Fruit fly (Drosophila melanogaster) whole organism, prepupa: ENCODE measurements around the gene Pi4KIIIalpha.

Source experiments
- Blimp-1 ChIP-seq: fragments of 200-800 bp; sonication (Bioruptor generic); optimal IDR thresholded peaks from 3 replicates; lab custom pipeline; 2017; ENCODE audit warnings: missing biosample characterization, missing genetic modification characterization, mild to moderate bottlenecking, moderate library complexity, missing genetic modification reagents
- CG10631 ChIP-seq: fragments of 200-800 bp; sonication (Bioruptor generic); optimal IDR thresholded peaks from 2 replicates; lab custom pipeline; 2016; ENCODE audit warnings: missing biosample characterization, missing genetic modification characterization
- CG10669 ChIP-seq: fragments of 200-800 bp; sonication (Bioruptor generic); optimal IDR thresholded peaks from 3 replicates; lab custom pipeline; 2018; ENCODE audit warnings: missing biosample characterization, mild to moderate bottlenecking, missing genetic modification characterization, moderate library complexity
- CG11294 ChIP-seq: fragments of 200-800 bp; sonication (Bioruptor generic); IDR thresholded peaks from 2 replicates; pipeline ENCODE4 v1.3.6; 2022; ENCODE audit warnings: missing biosample characterization, missing genetic modification characterization
- CG11762 ChIP-seq: fragments of 200-800 bp; sonication (Bioruptor generic); optimal IDR thresholded peaks from 3 replicates; lab custom pipeline; 2016; ENCODE audit warnings: missing biosample characterization, missing genetic modification characterization; ENCODE audit not compliant: insufficient read depth
- CG11902 ChIP-seq: fragments of 200-800 bp; sonication (Bioruptor generic); optimal IDR thresholded peaks from 3 replicates; lab custom pipeline; 2016; ENCODE audit warnings: missing biosample characterization, missing genetic modification characterization
- CG15336 ChIP-seq: fragments of 200-800 bp; sonication (Bioruptor generic); IDR thresholded peaks from 2 replicates; pipeline ENCODE4 v1.3.6; 2022; ENCODE audit warnings: missing biosample characterization, missing genetic modification characterization
- CG1621 ChIP-seq: fragments of 200-800 bp; sonication (Bioruptor generic); optimal IDR thresholded peaks from 3 replicates; lab custom pipeline; 2018; ENCODE audit warnings: missing biosample characterization, mild to moderate bottlenecking, missing genetic modification characterization
- CG16779 ChIP-seq: fragments of 200-800 bp; sonication (Bioruptor generic); optimal IDR thresholded peaks from 3 replicates; lab custom pipeline; 2017; ENCODE audit warnings: missing biosample characterization, mild to moderate bottlenecking, missing genetic modification characterization
- CG3032 ChIP-seq: fragments of 200-800 bp; optimal IDR thresholded peaks from 2 replicates; lab custom pipeline; 2019; ENCODE audit warnings: missing biosample characterization, mild to moderate bottlenecking, missing genetic modification characterization, moderate library complexity
- CG32006 ChIP-seq: fragments of 200-800 bp; sonication (Bioruptor generic); optimal IDR thresholded peaks from 3 replicates; lab custom pipeline; 2017; ENCODE audit warnings: missing biosample characterization, mild to moderate bottlenecking, missing genetic modification characterization
- CG34406 ChIP-seq: fragments of 200-800 bp; sonication (Bioruptor generic); optimal IDR thresholded peaks from 3 replicates; lab custom pipeline; 2016; ENCODE audit warnings: missing biosample characterization, missing genetic modification characterization
- CG3919 ChIP-seq: fragments of 200-800 bp; sonication (Bioruptor generic); optimal IDR thresholded peaks from 3 replicates; lab custom pipeline; 2016; ENCODE audit warnings: missing biosample characterization, missing genetic modification characterization
- CG4318 ChIP-seq: fragments of 200-800 bp; sonication (Bioruptor generic); optimal IDR thresholded peaks from 3 replicates; lab custom pipeline; 2017; ENCODE audit warnings: missing biosample characterization, mild to moderate bottlenecking, missing genetic modification characterization
- CG6163 ChIP-seq: fragments of 200-800 bp; sonication (Bioruptor generic); IDR thresholded peaks from 3 replicates; pipeline ENCODE4 v1.3.6; 2022; ENCODE audit warnings: missing biosample characterization, missing genetic modification characterization
- CG6792 ChIP-seq: fragments of 200-800 bp; sonication (Bioruptor generic); optimal IDR thresholded peaks from 3 replicates; lab custom pipeline; 2016; ENCODE audit warnings: missing biosample characterization, missing genetic modification characterization
- CG6808 ChIP-seq: fragments of 200-800 bp; sonication (Bioruptor generic); optimal IDR thresholded peaks from 3 replicates; lab custom pipeline; 2017; ENCODE audit warnings: missing biosample characterization, missing genetic modification characterization, mild to moderate bottlenecking, moderate library complexity, missing genetic modification reagents
- CG8119 ChIP-seq: fragments of 200-800 bp; sonication (Bioruptor generic); IDR thresholded peaks from 3 replicates; pipeline ENCODE4 v1.3.6; 2022; ENCODE audit warnings: missing biosample characterization, missing genetic modification characterization
- CG8319 ChIP-seq: fragments of 200-800 bp; sonication (Bioruptor generic); optimal IDR thresholded peaks from 3 replicates; lab custom pipeline; 2016; ENCODE audit warnings: missing biosample characterization, missing genetic modification characterization
- CG9139 ChIP-seq: fragments of 200-800 bp; sonication (Bioruptor generic); optimal IDR thresholded peaks from 3 replicates; lab custom pipeline; 2017; ENCODE audit warnings: missing biosample characterization, mild to moderate bottlenecking, missing genetic modification characterization
- Eip75B ChIP-seq: fragments of 200-800 bp; sonication (Bioruptor generic); optimal IDR thresholded peaks from 3 replicates; lab custom pipeline; 2016; ENCODE audit warnings: missing biosample characterization, missing genetic modification characterization
- Eip78C ChIP-seq: fragments of 200-800 bp; sonication (Bioruptor generic); peaks from one replicate; lab custom pipeline; 2016; ENCODE audit warnings: missing biosample characterization, missing genetic modification characterization
- Eip93F ChIP-seq: fragments of 200-800 bp; sonication (Bioruptor generic); optimal IDR thresholded peaks from 2 replicates; lab custom pipeline; 2016; ENCODE audit warnings: missing biosample characterization, mild to moderate bottlenecking, missing genetic modification characterization
- Hr38 ChIP-seq: sonication (Bioruptor generic); optimal IDR thresholded peaks from 2 replicates; lab custom pipeline; 2016; ENCODE audit warnings: missing biosample characterization, missing genetic modification characterization
- Hr39 ChIP-seq: fragments of 200-800 bp; sonication (Bioruptor generic); optimal IDR thresholded peaks from 2 replicates; lab custom pipeline; 2016; ENCODE audit warnings: missing biosample characterization, missing genetic modification characterization
- Hr4 ChIP-seq: fragments of 200-800 bp; sonication (Bioruptor generic); optimal IDR thresholded peaks from 3 replicates; lab custom pipeline; 2016; ENCODE audit warnings: missing biosample characterization, missing genetic modification characterization
- Lpt ChIP-seq: fragments of 200-800 bp; sonication (Bioruptor generic); optimal IDR thresholded peaks from 3 replicates; lab custom pipeline; 2016; ENCODE audit warnings: missing biosample characterization, missing genetic modification characterization
- Met ChIP-seq: fragments of 200-800 bp; sonication (Bioruptor generic); optimal IDR thresholded peaks from 3 replicates; lab custom pipeline; 2016; ENCODE audit warnings: missing biosample characterization, missing genetic modification characterization
- OdsH ChIP-seq: fragments of 200-800 bp; sonication (Bioruptor generic); optimal IDR thresholded peaks from 3 replicates; lab custom pipeline; 2016; ENCODE audit warnings: missing biosample characterization, missing genetic modification characterization
- Smox ChIP-seq: fragments of 200-800 bp; sonication (Bioruptor generic); optimal IDR thresholded peaks from 3 replicates; lab custom pipeline; 2016; ENCODE audit warnings: missing biosample characterization, missing genetic modification characterization
- Sox102F ChIP-seq: fragments of 200-800 bp; sonication (Bioruptor generic); optimal IDR thresholded peaks from 2 replicates; lab custom pipeline; 2016; ENCODE audit warnings: missing biosample characterization, mild to moderate bottlenecking, missing genetic modification characterization
- Sox14 ChIP-seq: fragments of 200-800 bp; sonication (Bioruptor generic); optimal IDR thresholded peaks from 3 replicates; lab custom pipeline; 2016; ENCODE audit warnings: missing biosample characterization, missing genetic modification characterization
- Sox15 ChIP-seq: fragments of 200-800 bp; sonication (Bioruptor generic); optimal IDR thresholded peaks from 3 replicates; lab custom pipeline; 2016; ENCODE audit warnings: missing biosample characterization, missing genetic modification characterization
- achi ChIP-seq: fragments of 200-800 bp; sonication (Bioruptor generic); optimal IDR thresholded peaks from 3 replicates; lab custom pipeline; 2016; ENCODE audit warnings: missing biosample characterization, missing genetic modification characterization
- cyc ChIP-seq: fragments of 200-800 bp; sonication (Bioruptor generic); optimal IDR thresholded peaks from 3 replicates; lab custom pipeline; 2016; ENCODE audit warnings: missing biosample characterization, missing genetic modification characterization
- dac ChIP-seq: fragments of 200-800 bp; sonication (Bioruptor generic); optimal IDR thresholded peaks from 2 replicates; lab custom pipeline; 2017; ENCODE audit warnings: missing biosample characterization, mild to moderate bottlenecking, missing genetic modification characterization
- eg ChIP-seq: fragments of 200-800 bp; sonication (Bioruptor generic); IDR thresholded peaks from 3 replicates; pipeline ENCODE4 v1.3.6; 2022; ENCODE audit warnings: missing biosample characterization, missing genetic modification characterization
- esn ChIP-seq: fragments of 200-800 bp; sonication (Bioruptor generic); optimal IDR thresholded peaks from 2 replicates; lab custom pipeline; 2016; ENCODE audit warnings: missing biosample characterization, mild to moderate bottlenecking, missing genetic modification characterization, moderate library complexity
- fd59A ChIP-seq: fragments of 200-800 bp; sonication (Bioruptor generic); optimal IDR thresholded peaks from 2 replicates; lab custom pipeline; 2017; ENCODE audit warnings: missing biosample characterization, mild to moderate bottlenecking, missing genetic modification characterization, missing genetic modification reagents
- lz ChIP-seq: fragments of 200-800 bp; sonication (Bioruptor generic); optimal IDR thresholded peaks from 3 replicates; lab custom pipeline; 2016; ENCODE audit warnings: missing biosample characterization, missing genetic modification characterization
- salr ChIP-seq, 2 experiments: fragments of 200-800 bp; sonication (Bioruptor generic); optimal IDR thresholded peaks; 3 replicates each; lab custom pipeline; 2016 to 2018; ENCODE audit warnings: missing biosample characterization in 2 of 2, missing genetic modification characterization in 2 of 2, mild to moderate bottlenecking in 1 of 2
- spab ChIP-seq: fragments of 200-800 bp; sonication (Bioruptor generic); optimal IDR thresholded peaks from 2 replicates; lab custom pipeline; 2017; ENCODE audit warnings: missing biosample characterization, mild to moderate bottlenecking, missing genetic modification characterization, missing genetic modification reagents
- ss ChIP-seq, 2 experiments: fragments of 200-800 bp; sonication (Bioruptor generic); optimal IDR thresholded peaks; 2 replicates in 1 of 2; 3 replicates in 1 of 2; lab custom pipeline; 2017 to 2018; ENCODE audit warnings: mild to moderate bottlenecking in 2 of 2, missing biosample characterization in 2 of 2, missing genetic modification characterization in 2 of 2, moderate library complexity in 1 of 2
- topi ChIP-seq: fragments of 200-800 bp; sonication (Bioruptor generic); optimal IDR thresholded peaks from 3 replicates; lab custom pipeline; 2016; ENCODE audit warnings: missing biosample characterization, missing genetic modification characterization
- vri ChIP-seq: fragments of 200-800 bp; sonication (Bioruptor generic); optimal IDR thresholded peaks from 3 replicates; lab custom pipeline; 2016; ENCODE audit warnings: missing biosample characterization, mild to moderate bottlenecking, missing genetic modification characterization

The Pi4KIIIalpha gene

DNA sequence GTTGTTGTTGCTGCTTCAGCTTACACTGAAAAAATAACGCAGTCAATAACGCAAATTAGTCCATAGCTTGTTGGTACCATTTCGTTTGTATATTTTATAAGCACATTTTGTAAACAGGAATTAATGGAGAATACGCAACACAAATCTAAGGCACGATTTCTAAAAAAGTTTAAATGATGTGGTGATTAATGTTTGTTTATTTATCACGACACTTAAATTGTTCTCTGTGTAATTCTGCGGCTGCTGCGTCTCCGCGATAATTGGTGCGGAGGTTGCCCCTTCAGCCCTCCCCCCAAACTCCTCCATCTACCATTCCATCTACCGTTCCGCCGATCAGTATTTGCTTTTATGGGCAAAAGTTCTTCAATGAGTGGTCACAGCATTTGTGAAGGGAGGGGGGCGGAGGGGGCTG is 22.9 kb downstream of the Pi4KIIIalpha start (continued):
- peak; percentile 83 for TF ChIP-seq CG10631 (GFP tag; lab: Kevin White, UChicago)
- peak; percentile 77 for TF ChIP-seq Sox15 (GFP tag; lab: Kevin White, UChicago)
- peak; percentile 79 for TF ChIP-seq CG4318 (GFP tag; lab: Kevin White, UChicago)
- TF ChIP-seq CG3919 (GFP tag; lab: Kevin White, UChicago) = peak; percentile 91
- TF ChIP-seq salr (GFP tag; optimal IDR thresholded peaks at IDR 0.05; lab: Kevin White, UChicago) = peak; percentile 66 to 86
- peak; percentile 91 for TF ChIP-seq CG6792
- peak; percentile 84 for TF ChIP-seq OdsH (GFP tag; lab: Kevin White, UChicago)
- TF ChIP-seq Hr39 (GFP tag; lab: Kevin White, UChicago) = peak; percentile 92
- peak; percentile 90 for TF ChIP-seq CG6808 (GFP tag; lab: Kevin White, UChicago)
- peak; percentile 92 for TF ChIP-seq Eip75B (GFP tag; lab: Kevin White, UChicago)
- peak; percentile 91 for TF ChIP-seq CG15336 (GFP tag; lab: Robert Waterston, UW)
- peak; percentile 81 for TF ChIP-seq Eip93F (GFP tag; lab: Kevin White, UChicago)
- TF ChIP-seq cyc (GFP tag; lab: Kevin White, UChicago) = peak; percentile 89
- TF ChIP-seq CG8319 = peak; percentile 87
- TF ChIP-seq CG34406 (GFP tag; lab: Kevin White, UChicago) = peak; percentile 84
- TF ChIP-seq dac (GFP tag; lab: Kevin White, UChicago) = peak; percentile 83

DNA sequence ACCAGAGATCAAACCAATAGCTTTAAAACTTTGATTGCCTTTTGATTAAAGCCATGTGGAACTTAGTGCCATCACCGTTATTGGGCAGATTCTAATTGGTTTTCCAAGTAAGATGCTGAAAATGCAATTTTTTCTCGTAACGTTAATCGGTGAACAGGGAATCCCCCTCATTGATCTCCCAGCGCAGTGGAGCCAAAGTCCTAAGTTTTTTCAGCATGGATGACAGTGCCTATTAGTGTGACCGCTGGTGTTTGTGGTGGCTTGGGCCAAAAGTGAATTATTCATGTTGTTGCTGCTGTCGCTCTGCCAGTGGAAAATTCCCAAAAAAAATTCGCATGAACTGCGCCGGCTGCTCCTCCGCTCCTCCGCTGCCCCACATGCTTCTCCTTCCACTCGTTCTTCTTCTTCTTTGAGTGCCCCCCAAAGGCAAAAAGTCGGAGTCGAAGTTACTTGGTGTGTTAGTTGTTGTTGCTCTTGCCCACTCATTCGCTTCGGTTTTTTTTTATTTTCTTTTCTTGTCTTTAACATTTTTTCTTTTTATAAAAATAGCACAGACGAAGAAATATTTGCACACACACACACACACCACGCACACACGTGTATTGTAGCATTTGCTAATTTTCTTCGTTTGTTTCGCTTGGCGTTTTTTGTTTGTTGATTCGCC is 23.5 kb downstream of the Pi4KIIIalpha start:
- TF ChIP-seq CG9139 (GFP tag; lab: Kevin White, UChicago) (no peak), Met (GFP tag; lab: Kevin White, UChicago) (peak; percentile 71), CG6163 (GFP tag; lab: Robert Waterston, UW) (peak; percentile 15), Eip78C (GFP tag; lab: Kevin White, UChicago) (peak; percentile 73), Sox14 (peak; percentile 50), CG15336 (GFP tag; lab: Robert Waterston, UW) (peak; percentile 83), fd59A (GFP tag; lab: Kevin White, UChicago) (peak; percentile 30), Hr4 (GFP tag; lab: Kevin White, UChicago) (peak; percentile 48), CG6808 (GFP tag; lab: Kevin White, UChicago) (peak; percentile 16), CG4318 (GFP tag; lab: Kevin White, UChicago) (no peak), esn (peak; percentile 15), lz (peak; percentile 66), CG32006 (peak; percentile 62), CG1621 (tag; lab: Kevin White, UChicago) (peak; percentile 44), CG6792 (peak; percentile 16), Blimp-1 (peak; percentile 24), CG3032 (peak; percentile 50), Eip93F (GFP tag; lab: Kevin White, UChicago) (peak; percentile 66), cyc (GFP tag; lab: Kevin White, UChicago) (peak; percentile 62), achi (peak; percentile 52), CG8119 (GFP tag; lab: Robert Waterston, UW) (peak; percentile 54), salr (GFP tag; optimal IDR thresholded peaks at IDR 0.05; lab: Kevin White, UChicago) (peak in 1 of 2 experiments; percentile 12), spab (GFP tag; lab: Kevin White, UChicago) (no peak), OdsH (GFP tag; lab: Kevin White, UChicago) (peak; percentile 60), CG3919 (GFP tag; lab: Kevin White, UChicago) (peak; percentile 46), Sox102F (GFP tag; lab: Kevin White, UChicago) (peak; percentile 49), CG34406 (GFP tag; lab: Kevin White, UChicago) (peak; percentile 18), vri (GFP tag; lab: Kevin White, UChicago) (peak; percentile 60), ss (GFP tag; optimal IDR thresholded peaks at IDR 0.05; lab: Kevin White, UChicago) (peak; percentile 19 to 57), CG10669 (GFP tag; lab: Kevin White, UChicago) (peak; percentile 43), CG10631 (GFP tag; lab: Kevin White, UChicago) (peak; percentile 21), CG11762 (no peak), CG8319 (peak; percentile 34), CG11902 (GFP tag; lab: Kevin White, UChicago) (peak; percentile 37), Lpt (peak; percentile 14), eg (peak; percentile 34), topi (GFP tag; lab: Kevin White, UChicago) (peak; percentile 64), Eip75B (GFP tag; lab: Kevin White, UChicago) (peak; percentile 26), CG16779 (peak; percentile 11), Hr38 (GFP tag; lab: Kevin White, UChicago) (no peak), CG11294 (GFP tag; lab: Robert Waterston, UW) (peak; percentile 43; the same call in 1 of the 2 replicates), Hr39 (GFP tag; lab: Kevin White, UChicago) (peak; percentile 81), Smox (peak; percentile 57)
